Fruit fly (Drosophila melanogaster) whole organism, embryonic: ENCODE results near the gene CG14650.

Experiments used
- CG10147 ChIP-seq: fragments of 200-800 bp; sonication (Bioruptor generic); optimal IDR thresholded peaks from 2 replicates; lab custom pipeline; 2019; ENCODE audit warnings: missing biosample characterization, mild to moderate bottlenecking, missing genetic modification characterization, moderate library complexity
- CG10321 ChIP-seq: fragments of 200-800 bp; sonication (Bioruptor generic); IDR thresholded peaks from 2 replicates; pipeline ENCODE4 v1.3.6; 2022; ENCODE audit warnings: missing biosample characterization, missing genetic modification characterization
- CG11247 ChIP-seq: fragments of 200-800 bp; sonication (Bioruptor generic); IDR thresholded peaks from 2 replicates; pipeline ENCODE4 v1.3.6; 2022; ENCODE audit warnings: missing biosample characterization, missing genetic modification characterization
- CG11398 ChIP-seq: fragments of 200-800 bp; sonication (Bioruptor generic); optimal IDR thresholded peaks from 2 replicates; lab custom pipeline; 2016; ENCODE audit warnings: missing biosample characterization, missing genetic modification characterization
- CG11696 ChIP-seq: fragments of 200-800 bp; sonication (Bioruptor generic); IDR thresholded peaks from 2 replicates; pipeline ENCODE4 v1.3.6; 2022; ENCODE audit warnings: missing biosample characterization, missing genetic modification characterization
- CG1233 ChIP-seq: fragments of 200-800 bp; sonication (Bioruptor generic); optimal IDR thresholded peaks from 4 replicates; lab custom pipeline; 2018; ENCODE audit warnings: missing biosample characterization, mild to moderate bottlenecking, missing genetic modification characterization
- CG17361 ChIP-seq: fragments of 200-800 bp; sonication (Bioruptor generic); IDR thresholded peaks from 3 replicates; pipeline ENCODE4 v1.3.6; 2022; ENCODE audit warnings: missing biosample characterization, missing genetic modification characterization
- CG2199 ChIP-seq: fragments of 200-800 bp; sonication (Bioruptor generic); IDR thresholded peaks from 3 replicates; pipeline ENCODE4 v1.3.6; 2022; ENCODE audit warnings: missing biosample characterization, missing genetic modification characterization
- CG34376 ChIP-seq: fragments of 200-800 bp; sonication (Bioruptor generic); optimal IDR thresholded peaks from 2 replicates; lab custom pipeline; 2018; ENCODE audit warnings: missing biosample characterization, mild to moderate bottlenecking, missing genetic modification characterization
- CG4282 ChIP-seq: fragments of 200-800 bp; sonication (Bioruptor generic); optimal IDR thresholded peaks from 2 replicates; lab custom pipeline; 2016; ENCODE audit warnings: missing biosample characterization, missing genetic modification characterization
- CG4730 ChIP-seq: fragments of 200-800 bp; sonication (Bioruptor generic); IDR thresholded peaks from 2 replicates; pipeline ENCODE4 v1.3.6; 2022; ENCODE audit warnings: missing biosample characterization, missing genetic modification characterization
- CG6813 ChIP-seq: fragments of 200-800 bp; sonication (Bioruptor generic); optimal IDR thresholded peaks from 2 replicates; lab custom pipeline; 2017; ENCODE audit warnings: missing biosample characterization, missing genetic modification characterization, mild to moderate bottlenecking, moderate library complexity, missing genetic modification reagents
- CG7786 ChIP-seq: fragments of 200-800 bp; sonication (Bioruptor generic); optimal IDR thresholded peaks from 2 replicates; lab custom pipeline; 2016; ENCODE audit warnings: missing biosample characterization, missing genetic modification characterization
- CG9215 ChIP-seq: fragments of 200-800 bp; sonication (Bioruptor generic); IDR thresholded peaks from 2 replicates; pipeline ENCODE4 v1.3.6; 2022; ENCODE audit warnings: missing biosample characterization, missing genetic modification characterization
- CrebB ChIP-seq: fragments of 200-800 bp; sonication (Bioruptor generic); optimal IDR thresholded peaks from 3 replicates; lab custom pipeline; 2018; ENCODE audit warnings: missing biosample characterization, mild to moderate bottlenecking, missing genetic modification characterization
- D19A ChIP-seq: fragments of 200-800 bp; optimal IDR thresholded peaks from 3 replicates; lab custom pipeline; 2019; ENCODE audit warnings: missing biosample characterization, mild to moderate bottlenecking, missing genetic modification characterization, moderate library complexity
- Dad ChIP-seq: fragments of 200-800 bp; sonication (Bioruptor generic); optimal IDR thresholded peaks from 3 replicates; lab custom pipeline; 2016; ENCODE audit warnings: missing biosample characterization, missing genetic modification characterization
- Ets97D ChIP-seq: fragments of 200-800 bp; sonication (Bioruptor generic); optimal IDR thresholded peaks from 3 replicates; lab custom pipeline; 2016; ENCODE audit warnings: missing biosample characterization, missing genetic modification characterization
- Gsc ChIP-seq: fragments of 200-800 bp; sonication (Bioruptor generic); IDR thresholded peaks from 2 replicates; pipeline ENCODE4 v1.3.6; 2022; ENCODE audit warnings: missing biosample characterization, missing genetic modification characterization
- HLH4C ChIP-seq: fragments of 200-800 bp; sonication (Bioruptor generic); IDR thresholded peaks from 3 replicates; pipeline ENCODE4 v1.3.6; 2022; ENCODE audit warnings: missing biosample characterization, missing genetic modification characterization; ENCODE audit not compliant: partially characterized antibody
- Hey ChIP-seq: fragments of 200-800 bp; sonication (Bioruptor generic); optimal IDR thresholded peaks from 3 replicates; lab custom pipeline; 2018; ENCODE audit warnings: missing biosample characterization, mild to moderate bottlenecking, missing genetic modification characterization
- Hr78 ChIP-seq, 2 experiments: fragments of 200-800 bp in 1 of 2; fragments of >200 bp in 1 of 2; sonication (Bioruptor generic) in 1 of 2; optimal IDR thresholded peaks; 2 replicates each; lab custom pipeline; 2017 to 2019; ENCODE audit warnings: missing biosample characterization in 2 of 2, missing genetic modification characterization in 2 of 2, mild to moderate bottlenecking in 1 of 2, moderate library complexity in 1 of 2
- Lim3 ChIP-seq: fragments of 200-800 bp; sonication (Bioruptor generic); IDR thresholded peaks from 2 replicates; pipeline ENCODE4 v1.3.6; 2022; ENCODE audit warnings: missing biosample characterization, missing genetic modification characterization
- MESR4 ChIP-seq: fragments of 200-800 bp; sonication (Bioruptor generic); optimal IDR thresholded peaks from 2 replicates; lab custom pipeline; 2018; ENCODE audit warnings: missing biosample characterization, mild to moderate bottlenecking, missing genetic modification characterization, moderate library complexity
- MTF-1 ChIP-seq: fragments of 200-800 bp; sonication (Bioruptor generic); optimal IDR thresholded peaks from 2 replicates; lab custom pipeline; 2018; ENCODE audit warnings: missing biosample characterization, mild to moderate bottlenecking, missing genetic modification characterization, borderline replicate concordance
- Meics ChIP-seq: fragments of 200-800 bp; sonication (Bioruptor generic); optimal IDR thresholded peaks from 2 replicates; lab custom pipeline; 2017; ENCODE audit warnings: missing biosample characterization, mild to moderate bottlenecking, missing genetic modification characterization
- NC2α ChIP-seq: fragments of 200-800 bp; sonication (Bioruptor generic); optimal IDR thresholded peaks from 2 replicates; lab custom pipeline; 2016; ENCODE audit warnings: missing biosample characterization, missing genetic modification characterization
- Rx ChIP-seq: fragments of 200-800 bp; sonication (Bioruptor generic); IDR thresholded peaks from 2 replicates; pipeline ENCODE4 v1.3.6; 2022; ENCODE audit warnings: missing biosample characterization, missing genetic modification characterization
- Sry-β ChIP-seq: fragments of 200-800 bp; sonication (Bioruptor generic); optimal IDR thresholded peaks from 2 replicates; lab custom pipeline; 2018; ENCODE audit warnings: missing biosample characterization, mild to moderate bottlenecking, missing genetic modification characterization, moderate library complexity
- ab ChIP-seq: fragments of 200-800 bp; sonication (Bioruptor generic); optimal IDR thresholded peaks from 2 replicates; lab custom pipeline; 2016; ENCODE audit warnings: missing biosample characterization, missing genetic modification characterization
- ap ChIP-seq: fragments of 200-800 bp; sonication (Bioruptor generic); IDR thresholded peaks from 2 replicates; pipeline ENCODE4 v1.3.6; 2022; ENCODE audit warnings: missing biosample characterization, missing genetic modification characterization
- ase ChIP-seq: fragments of 200-800 bp; sonication (Bioruptor generic); IDR thresholded peaks from 3 replicates; pipeline ENCODE4 v1.3.6; 2022; ENCODE audit warnings: missing biosample characterization, missing genetic modification characterization
- cad ChIP-seq: fragments of >200 bp; optimal IDR thresholded peaks from 2 replicates; lab custom pipeline; 2017; ENCODE audit warnings: missing biosample characterization, missing genetic modification characterization
- crc ChIP-seq: fragments of 200-800 bp; sonication (Bioruptor generic); optimal IDR thresholded peaks from 2 replicates; lab custom pipeline; 2016; ENCODE audit warnings: missing biosample characterization, missing genetic modification characterization
- dati ChIP-seq: fragments of 200-800 bp; sonication (Bioruptor generic); IDR thresholded peaks from 2 replicates; pipeline ENCODE4 v1.3.6; 2022; ENCODE audit warnings: missing biosample characterization, missing genetic modification characterization
- fd3F ChIP-seq: fragments of 200-800 bp; sonication (Bioruptor generic); optimal IDR thresholded peaks from 2 replicates; lab custom pipeline; 2018; ENCODE audit warnings: missing biosample characterization, mild to moderate bottlenecking, missing genetic modification characterization, moderate library complexity
- kah ChIP-seq: fragments of 200-800 bp; sonication (Bioruptor generic); optimal IDR thresholded peaks from 2 replicates; lab custom pipeline; 2018; ENCODE audit warnings: missing biosample characterization, mild to moderate bottlenecking, missing genetic modification characterization
- kni ChIP-seq: fragments of 200-800 bp; sonication (Bioruptor generic); optimal IDR thresholded peaks from 3 replicates; lab custom pipeline; 2017; ENCODE audit warnings: mild to moderate bottlenecking, missing biosample characterization, missing genetic modification reagents, missing genetic modification characterization
- nerfin-2 ChIP-seq: fragments of 200-800 bp; sonication (Bioruptor generic); IDR thresholded peaks from 2 replicates; pipeline ENCODE4 v1.3.6; 2022; ENCODE audit warnings: missing biosample characterization, missing genetic modification characterization; ENCODE audit not compliant: partially characterized antibody
- p53 ChIP-seq: fragments of 200-800 bp; sonication (Bioruptor generic); optimal IDR thresholded peaks from 2 replicates; lab custom pipeline; 2016; ENCODE audit warnings: missing biosample characterization, missing genetic modification characterization
- pan ChIP-seq, 4 experiments: fragments of >200 bp in 3 of 4; fragments of 200-800 bp in 1 of 4; sonication (Bioruptor generic) in 1 of 4; optimal IDR thresholded peaks in 3 of 4; IDR thresholded peaks in 1 of 4; 2 replicates each; pipeline versions ENCODE4 v1.3.6 to Lab custom; 2017 to 2022; ENCODE audit warnings: missing biosample characterization in 2 of 4, missing genetic modification characterization in 2 of 4, mixed read lengths in 1 of 4
- ranshi ChIP-seq: fragments of 200-800 bp; sonication (Bioruptor generic); IDR thresholded peaks from 2 replicates; pipeline ENCODE4 v1.3.6; 2022; ENCODE audit warnings: missing biosample characterization, missing genetic modification characterization
- sc ChIP-seq, 3 experiments: fragments of >200 bp in 2 of 3; fragments of 200-800 bp in 1 of 3; sonication (Bioruptor generic) in 1 of 3; optimal IDR thresholded peaks; 2 replicates in 2 of 3; 3 replicates in 1 of 3; lab custom pipeline; 2017; ENCODE audit warnings: mild to moderate bottlenecking in 1 of 3, missing biosample characterization in 1 of 3, missing genetic modification characterization in 1 of 3, missing genetic modification reagents in 1 of 3
- slbo ChIP-seq: fragments of 200-800 bp; sonication (Bioruptor generic); IDR thresholded peaks from 2 replicates; pipeline ENCODE4 v1.3.6; 2022; ENCODE audit warnings: missing biosample characterization, missing genetic modification characterization
- stc ChIP-seq: fragments of 200-800 bp; sonication (Bioruptor generic); IDR thresholded peaks from 2 replicates; pipeline ENCODE4 v1.3.6; 2022; ENCODE audit warnings: missing biosample characterization, missing genetic modification characterization
- unpg ChIP-seq: fragments of 200-800 bp; sonication (Bioruptor generic); optimal IDR thresholded peaks from 3 replicates; lab custom pipeline; 2018; ENCODE audit warnings: missing biosample characterization, mild to moderate bottlenecking, missing genetic modification characterization, moderate library complexity
- usp ChIP-seq: fragments of >200 bp; optimal IDR thresholded peaks from 2 replicates; lab custom pipeline; 2017; ENCODE audit warnings: missing biosample characterization, missing genetic modification characterization
- vnd ChIP-seq: fragments of 200-800 bp; sonication (Bioruptor generic); IDR thresholded peaks from 3 replicates; pipeline ENCODE4 v1.3.6; 2022; ENCODE audit warnings: missing biosample characterization, missing genetic modification characterization; ENCODE audit not compliant: partially characterized antibody

CG14650 gene

dm6 chr3R:4428585-4429464 lies 8.4 kb upstream of the CG14650 start, which contains the start of gene srl (continued):
- TF ChIP-seq HLH4C (GFP tag; lab: Robert Waterston, UW) (peak; percentile 46; the same call in 2 of the 3 replicates), CG9215 (GFP tag; lab: Robert Waterston, UW) (no peak), usp (GFP tag; lab: Kevin White, UChicago) (no peak), pan (optimal IDR thresholded peaks at IDR 0.05; lab: Kevin White, UChicago) (no peak), pan (GFP tag; optimal IDR thresholded peaks at IDR 0.05 in 1 of 2, IDR thresholded peaks at IDR 0.05 in 1 of 2) (no peak), CG34376 (peak; percentile 51), ase (GFP tag; lab: Robert Waterston, UW) (no peak), CG1233 (GFP tag; lab: Kevin White, UChicago) (no peak), CG4730 (GFP tag; lab: Robert Waterston, UW) (no peak), vnd (0 out of 3 replicates have a peak, but pooled peaks have one; percentile 19), CG2199 (GFP tag; lab: Robert Waterston, UW) (peak; percentile 85; the same call in 2 of the 3 replicates), CG10147 (GFP tag; lab: Kevin White, UChicago) (no peak), Rx (no peak), CG11696 (GFP tag; lab: Robert Waterston, UW) (no peak), Gsc (GFP tag; lab: Robert Waterston, UW) (no peak), ap (GFP tag; lab: Robert Waterston, UW) (no peak), Meics (GFP tag; lab: Kevin White, UChicago) (no peak), stc (GFP tag; lab: Robert Waterston, UW) (no peak), CG7786 (GFP tag; lab: Kevin White, UChicago) (no peak), CG4282 (GFP tag; lab: Kevin White, UChicago) (no peak), sc (optimal IDR thresholded peaks at IDR 0.05; lab: Kevin White, UChicago) (no peak), sc (GFP tag; optimal IDR thresholded peaks at IDR 0.05; lab: Kevin White, UChicago) (no peak), CG6813 (GFP tag; lab: Kevin White, UChicago) (no peak), ranshi (GFP tag; lab: Robert Waterston, UW) (no peak), Hey (tag; lab: Kevin White, UChicago) (no peak), cad (GFP tag; lab: Kevin White, UChicago) (no peak), fd3F (no peak), CG11247 (no peak), Lim3 (GFP tag; lab: Robert Waterston, UW) (no peak), Hr78 (GFP tag; optimal IDR thresholded peaks at IDR 0.05; lab: Kevin White, UChicago) (no peak), Ets97D (GFP tag; lab: Kevin White, UChicago) (peak; percentile 70), nerfin-2 (no peak; the same call in 1 of the 2 replicates), dati (GFP tag; lab: Robert Waterston, UW) (no peak), NC2α (GFP tag; lab: Kevin White, UChicago) (no peak), MESR4 (GFP tag; lab: Kevin White, UChicago) (peak; percentile 95), Sry-β (GFP tag; lab: Kevin White, UChicago) (no peak), crc (no peak), ab (GFP tag; lab: Kevin White, UChicago) (no peak), slbo (GFP tag; lab: Robert Waterston, UW) (no peak), CrebB (tag; lab: Kevin White, UChicago) (peak; percentile 47), Dad (GFP tag; lab: Kevin White, UChicago) (no peak), unpg (no peak), kni (GFP tag; lab: Kevin White, UChicago) (no peak), kah (GFP tag; lab: Kevin White, UChicago) (peak; percentile 17), p53 (GFP tag; lab: Kevin White, UChicago) (peak; percentile 30), CG17361 (no peak), D19A (tag; lab: Kevin White, UChicago) (peak; percentile 21), CG10321 (GFP tag; lab: Robert Waterston, UW) (no peak), CG11398 (GFP tag; lab: Kevin White, UChicago) (no peak), MTF-1 (GFP tag; lab: Kevin White, UChicago) (peak; percentile 11)
